Fruit fly (Drosophila melanogaster): Measurements from ENCODE around the gene CG42526.
A peak's percentile ranks its signal among the peaks of the same experiment; 100 is the strongest.

Gene CG42526

DNA sequence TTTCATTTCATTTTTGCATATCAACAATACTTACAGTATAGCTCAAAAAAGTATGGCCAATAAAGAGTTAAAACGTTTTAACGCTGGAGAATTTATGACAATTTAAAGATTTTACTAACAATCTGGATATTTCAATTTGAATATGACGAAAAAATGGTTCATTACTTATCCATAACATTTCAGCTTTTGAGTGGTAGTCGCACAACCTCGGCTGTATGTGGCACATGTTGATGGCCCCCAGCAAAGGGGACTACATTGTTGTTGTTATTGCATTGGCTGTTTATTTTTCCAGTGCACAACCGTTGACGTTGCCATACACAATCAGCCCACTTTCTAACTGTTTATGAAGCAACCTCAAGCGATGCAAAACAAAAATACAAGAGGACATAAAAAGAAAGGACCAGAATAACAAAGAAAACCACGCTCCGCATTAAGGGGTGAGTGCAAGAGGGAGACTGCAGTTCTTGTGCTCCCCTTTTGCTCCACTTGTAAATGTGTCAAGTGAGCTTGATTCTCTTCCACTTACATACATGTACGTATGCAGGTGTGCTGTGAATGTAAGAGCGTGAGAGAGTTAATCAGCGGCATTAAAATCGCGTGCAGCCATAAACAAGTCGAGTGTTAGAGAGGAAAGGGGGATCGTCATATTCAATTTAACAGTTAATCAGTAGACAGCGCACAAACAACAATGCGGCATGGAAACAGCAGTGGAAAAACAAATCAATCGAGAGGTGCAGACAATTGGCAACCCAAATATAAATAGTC, 15.0 kb downstream of the CG42526 start:
- TF ChIP-seq Smox (GFP tag; optimal IDR thresholded peaks at IDR 0.05) (peak; percentile 98), CG15336 (GFP tag; IDR thresholded peaks at IDR 0.05) (peak; percentile 98), CG6792 (GFP tag; optimal IDR thresholded peaks at IDR 0.05) (peak; percentile 98), Gug (GFP tag; IDR thresholded peaks at IDR 0.05) (peak; percentile 93), CG10631 (GFP tag; optimal IDR thresholded peaks at IDR 0.05) (peak; percentile 94), acj6 (GFP tag; optimal IDR thresholded peaks at IDR 0.05) (peak; percentile 96), CG8119 (GFP tag; IDR thresholded peaks at IDR 0.05) (peak; percentile 98), Sox102F (GFP tag; optimal IDR thresholded peaks at IDR 0.05) (peak; percentile 98), CG7368 (GFP tag; optimal IDR thresholded peaks at IDR 0.05) (peak; percentile 96), CG6854 (GFP tag; optimal IDR thresholded peaks at IDR 0.05) (peak; percentile 96), dsx (GFP tag; optimal IDR thresholded peaks at IDR 0.05; ENCODE audit: poor library complexity, severe bottlenecking) (peak; percentile 100), CG11762 (GFP tag; optimal IDR thresholded peaks at IDR 0.05; ENCODE audit: insufficient read depth) (peak; percentile 95), eg (GFP tag; IDR thresholded peaks at IDR 0.05) (peak; percentile 98), CG3919 (GFP tag; optimal IDR thresholded peaks at IDR 0.05) (peak; percentile 96), achi (GFP tag; optimal IDR thresholded peaks at IDR 0.05) (peak; percentile 96), fd85E (GFP tag; optimal IDR thresholded peaks at IDR 0.05) (peak; percentile 87), CG32006 (GFP tag; optimal IDR thresholded peaks at IDR 0.05) (peak; percentile 95), Ets21C (GFP tag; optimal IDR thresholded peaks at IDR 0.05) (peak; percentile 95), Hr39 (GFP tag; optimal IDR thresholded peaks at IDR 0.05) (peak; percentile 96), CG16779 (tag; optimal IDR thresholded peaks at IDR 0.05) (peak; percentile 94), CG11902 (GFP tag; optimal IDR thresholded peaks at IDR 0.05) (peak; percentile 95), CG8319 (GFP tag; optimal IDR thresholded peaks at IDR 0.05) (peak; percentile 97), CG6276 (GFP tag; optimal IDR thresholded peaks at IDR 0.05) (peak; percentile 94), svp (GFP tag) (peak; percentile 99), CG31627 (GFP tag; optimal IDR thresholded peaks at IDR 0.05) (peak; percentile 97), CG6808 (GFP tag; optimal IDR thresholded peaks at IDR 0.05) (peak; percentile 93), CG11294 (GFP tag; IDR thresholded peaks at IDR 0.05) (peak; percentile 88), fd59A (GFP tag; optimal IDR thresholded peaks at IDR 0.05) (peak; percentile 95), vri (GFP tag; optimal IDR thresholded peaks at IDR 0.05) (peak; percentile 89), topi (GFP tag; optimal IDR thresholded peaks at IDR 0.05) (peak; percentile 98), Eip78C (GFP tag) (peak; percentile 99), Sox14 (GFP tag; optimal IDR thresholded peaks at IDR 0.05) (peak; percentile 98), fkh (GFP tag; optimal IDR thresholded peaks at IDR 0.05) (no peak), CG8632 (GFP tag; optimal IDR thresholded peaks at IDR 0.05) (peak; percentile 97), CG6163 (GFP tag; IDR thresholded peaks at IDR 0.05) (peak; percentile 97), cyc (GFP tag; optimal IDR thresholded peaks at IDR 0.05) (peak; percentile 97), net (GFP tag; optimal IDR thresholded peaks at IDR 0.05) (peak; percentile 97), Blimp-1 (GFP tag; optimal IDR thresholded peaks at IDR 0.05) (peak; percentile 91), salr (GFP tag; optimal IDR thresholded peaks at IDR 0.05) (peak; percentile 91), Sox15 (GFP tag; optimal IDR thresholded peaks at IDR 0.05) (peak; percentile 92), CG4318 (GFP tag; optimal IDR thresholded peaks at IDR 0.05) (peak; percentile 88), CG10669 (GFP tag; optimal IDR thresholded peaks at IDR 0.05) (peak; percentile 97), Eip75B (GFP tag; optimal IDR thresholded peaks at IDR 0.05) (peak; percentile 99), Hr38 (GFP tag; optimal IDR thresholded peaks at IDR 0.05) (no peak), CG34406 (GFP tag; optimal IDR thresholded peaks at IDR 0.05) (peak; percentile 97), Eip93F (GFP tag; optimal IDR thresholded peaks at IDR 0.05) (peak; percentile 88), Ets96B (tag; optimal IDR thresholded peaks at IDR 0.05) (peak; percentile 97), Hr4 (GFP tag; optimal IDR thresholded peaks at IDR 0.05) (peak; percentile 95), OdsH (GFP tag; optimal IDR thresholded peaks at IDR 0.05) (peak; percentile 95), pdm3 (GFP tag; optimal IDR thresholded peaks at IDR 0.05) (peak; percentile 97), dac (GFP tag; optimal IDR thresholded peaks at IDR 0.05) (peak; percentile 89)

All from whole organism, prepupa.